Fruit fly (Drosophila melanogaster): ENCODE data around the gene Or85f.
A peak's percentile ranks its signal among the peaks of the same experiment; 100 is the strongest.

Or85f gene

dm6 chr3R:9436358-9436972, 38.5 kb downstream of the Or85f start (continued):
- TF ChIP-seq gem (tag; optimal IDR thresholded peaks at IDR 0.05) = no peak
- TF ChIP-seq Eip74EF (GFP tag; optimal IDR thresholded peaks at IDR 0.05) = peak in 1 of 2 experiments; percentile 62
- no peak for TF ChIP-seq CG1603 (tag; optimal IDR thresholded peaks at IDR 0.05)
- TF ChIP-seq Trl (optimal IDR thresholded peaks at IDR 0.05) = peak; percentile 89 to 98
- peak; percentile 31 for TF ChIP-seq Trl (GFP tag; optimal IDR thresholded peaks at IDR 0.05)
- peak; percentile 66 for TF ChIP-seq CG10543 (GFP tag; optimal IDR thresholded peaks at IDR 0.05)
- TF ChIP-seq pnt (GFP tag; optimal IDR thresholded peaks at IDR 0.05) = no peak
- peak; percentile 38 for TF ChIP-seq CG17385 (GFP tag; optimal IDR thresholded peaks at IDR 0.05)
- TF ChIP-seq exex (tag; optimal IDR thresholded peaks at IDR 0.05) = peak; percentile 18
- no peak for TF ChIP-seq en (GFP tag; optimal IDR thresholded peaks at IDR 0.05)
- TF ChIP-seq sim (GFP tag; IDR thresholded peaks at IDR 0.05) = no peak
- peak; percentile 45; the same call in 1 of the 3 replicates for TF ChIP-seq sr (GFP tag; IDR thresholded peaks at IDR 0.05)
- no peak for TF ChIP-seq pita (GFP tag; optimal IDR thresholded peaks at IDR 0.05)
- peak; percentile 50; the same call in 1 of the 2 replicates for TF ChIP-seq CG32532 (GFP tag; IDR thresholded peaks at IDR 0.05)
- no peak for TF ChIP-seq ewg (GFP tag; optimal IDR thresholded peaks at IDR 0.05)
- peak; percentile 35 for TF ChIP-seq lilli (GFP tag; optimal IDR thresholded peaks at IDR 0.05)
- TF ChIP-seq nau (GFP tag; optimal IDR thresholded peaks at IDR 0.05) = no peak
- peak; percentile 57; the same call in 2 of the 3 replicates for TF ChIP-seq so (GFP tag; IDR thresholded peaks at IDR 0.05)
- TF ChIP-seq CG4707 (GFP tag; optimal IDR thresholded peaks at IDR 0.05) = no peak
- TF ChIP-seq Aef1 (GFP tag; IDR thresholded peaks at IDR 0.05) = no peak
- no peak for TF ChIP-seq dm (GFP tag; optimal IDR thresholded peaks at IDR 0.05)
- TF ChIP-seq knrl (GFP tag; IDR thresholded peaks at IDR 0.05; ENCODE audit: partially characterized antibody) = 0 out of 3 replicates have a peak, but pooled peaks have one; percentile 32
- peak; percentile 29 for TF ChIP-seq pb (GFP tag; optimal IDR thresholded peaks at IDR 0.05)
- TF ChIP-seq CG12219 (GFP tag; optimal IDR thresholded peaks at IDR 0.05) = no peak
- no peak for TF ChIP-seq CG1792 (GFP tag; optimal IDR thresholded peaks at IDR 0.05)
- peak; percentile 86 for TF ChIP-seq Jarid2 (GFP tag; optimal IDR thresholded peaks at IDR 0.05)
- TF ChIP-seq pzg (GFP tag; optimal IDR thresholded peaks at IDR 0.05) = no peak
- TF ChIP-seq insv (GFP tag; optimal IDR thresholded peaks at IDR 0.05) = no peak
- TF ChIP-seq GATAe (GFP tag; conservative IDR thresholded peaks at IDR 0.05) = 0 out of 2 replicates have a peak, but pooled peaks have one; percentile 29
- no peak for TF ChIP-seq CG13624 (GFP tag; optimal IDR thresholded peaks at IDR 0.05)
- no peak for TF ChIP-seq slou (GFP tag; optimal IDR thresholded peaks at IDR 0.05)
- TF ChIP-seq CG6175 (GFP tag; IDR thresholded peaks at IDR 0.05) = peak; percentile 97
- peak; percentile 55 for TF ChIP-seq CG15269 (tag; optimal IDR thresholded peaks at IDR 0.05)
- TF ChIP-seq p53 (GFP tag; optimal IDR thresholded peaks at IDR 0.05) = no peak
- TF ChIP-seq Rx (GFP tag; IDR thresholded peaks at IDR 0.05) = no peak
- TF ChIP-seq slbo (GFP tag; IDR thresholded peaks at IDR 0.05) = 0 out of 2 replicates have a peak, but pooled peaks have one; percentile 25
- TF ChIP-seq Dfd (GFP tag; optimal IDR thresholded peaks at IDR 0.05) = peak in 1 of 2 experiments; percentile 21
- TF ChIP-seq ssp (GFP tag; IDR thresholded peaks at IDR 0.05) = no peak
- no peak for TF ChIP-seq mld (GFP tag; IDR thresholded peaks at IDR 0.05; ENCODE audit: partially characterized antibody)
- TF ChIP-seq CG31365 (tag; optimal IDR thresholded peaks at IDR 0.05) = no peak
- TF ChIP-seq CG10267 (tag; optimal IDR thresholded peaks at IDR 0.05) = no peak
- peak; percentile 6 for TF ChIP-seq CG3163 (GFP tag; optimal IDR thresholded peaks at IDR 0.05)
- TF ChIP-seq CG15514 (GFP tag; optimal IDR thresholded peaks at IDR 0.05) = peak; percentile 28
- TF ChIP-seq CG12155 (GFP tag; optimal IDR thresholded peaks at IDR 0.05) = no peak
- TF ChIP-seq slp2 (GFP tag; optimal IDR thresholded peaks at IDR 0.05) = no peak
- TF ChIP-seq CG3065 (GFP tag; optimal IDR thresholded peaks at IDR 0.05) = no peak
- TF ChIP-seq disco-r (GFP tag; optimal IDR thresholded peaks at IDR 0.05) = peak; percentile 5
- peak; percentile 40; the same call in 1 of the 3 replicates for TF ChIP-seq HLH4C (GFP tag; IDR thresholded peaks at IDR 0.05; ENCODE audit: partially characterized antibody)
- peak; percentile 38 for TF ChIP-seq kah (GFP tag; optimal IDR thresholded peaks at IDR 0.05)
- TF ChIP-seq CG13775 (GFP tag; optimal IDR thresholded peaks at IDR 0.05) = no peak
